Worm (Caenorhabditis elegans) whole organism, young adult: ENCODE results near the gene srw-6.

Source experiments
- ama-1 ChIP-seq, 3 experiments: fragments of 150-350 bp in 1 of 3; sonication (generic microtip) in 2 of 3; optimal IDR thresholded peaks; 2 replicates each; lab custom pipeline; 2014 to 2018; ENCODE audit warnings: missing biosample characterization in 2 of 3, missing genetic modification characterization in 2 of 3, missing genetic modification reagents in 2 of 3
- mcd-1 ChIP-seq: fragments of 200-800 bp; sonication (Bioruptor generic); IDR thresholded peaks from 2 replicates; pipeline ENCODE4 v1.3.6; 2022; ENCODE audit warnings: missing genetic modification reagents, missing genetic modification characterization, missing compliant biosample characterization

DNA sequence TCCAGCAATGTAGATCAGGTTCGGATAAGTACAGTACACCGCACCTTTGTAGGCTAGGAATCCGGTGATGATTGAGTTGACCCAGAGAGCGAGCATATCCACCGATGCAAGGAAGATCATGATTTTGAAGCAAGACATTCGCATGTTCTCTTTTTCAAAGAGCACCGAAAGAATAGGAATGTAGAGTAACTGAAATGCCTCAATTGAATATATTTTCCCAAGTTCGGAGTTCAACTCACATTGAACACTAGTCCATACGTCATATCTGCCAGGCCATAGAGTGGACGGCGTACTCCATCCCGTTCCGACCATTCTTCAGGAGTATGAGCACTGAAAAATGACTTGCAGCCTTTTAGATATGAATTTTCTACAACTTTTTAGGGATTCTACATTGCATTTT is 8.7 kb upstream of the srw-6 start:
- TF ChIP-seq ama-1 (optimal IDR thresholded peaks at IDR 0.05; lab: Kevin White, UChicago): no peak
- no peak for TF ChIP-seq ama-1 (GFP tag; optimal IDR thresholded peaks at IDR 0.05; lab: Kevin White, UChicago)
- TF ChIP-seq mcd-1 (GFP tag; lab: Robert Waterston, UW): no peak
